Worm (Caenorhabditis elegans): Measurements from ENCODE around the gene ddx-46.

Gene ddx-46

DNA sequence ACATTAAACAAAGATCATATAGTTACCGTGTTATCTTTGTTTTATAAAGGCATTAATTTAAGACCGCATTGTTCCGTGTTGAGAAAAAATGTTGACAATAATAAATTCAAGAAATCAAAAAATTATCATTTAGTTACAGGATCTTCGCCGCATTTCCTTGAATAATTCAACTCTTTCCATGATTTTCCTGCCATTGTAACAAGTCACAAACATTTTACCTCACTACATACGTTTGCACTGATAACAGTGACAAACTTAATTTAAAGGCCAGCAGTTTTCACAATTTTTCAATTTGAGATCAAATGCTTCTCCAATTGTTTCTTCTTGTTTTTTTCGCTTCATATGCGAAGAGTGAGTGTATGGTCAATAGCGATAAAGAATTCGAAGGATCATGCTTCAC is 48.4 kb downstream of the ddx-46 start, which contains the start of gene clec-169:
TSS of gene clec-169 (plus strand) at position 301 of the 400 bp plus-strand sequence.
- TF ChIP-seq unc-62 (GFP tag; optimal IDR thresholded peaks at IDR 0.05) (no peak), flh-1 (GFP tag; optimal IDR thresholded peaks at IDR 0.05) (no peak), cnd-1 (tag; optimal IDR thresholded peaks at IDR 0.05) (no peak), mep-1 (tag; optimal IDR thresholded peaks at IDR 0.05) (no peak), unc-120 (tag; optimal IDR thresholded peaks at IDR 0.05; ENCODE audit: poor library complexity, severe bottlenecking) (no peak), drap-1 (GFP tag; optimal IDR thresholded peaks at IDR 0.05) (no peak)

DNA sequence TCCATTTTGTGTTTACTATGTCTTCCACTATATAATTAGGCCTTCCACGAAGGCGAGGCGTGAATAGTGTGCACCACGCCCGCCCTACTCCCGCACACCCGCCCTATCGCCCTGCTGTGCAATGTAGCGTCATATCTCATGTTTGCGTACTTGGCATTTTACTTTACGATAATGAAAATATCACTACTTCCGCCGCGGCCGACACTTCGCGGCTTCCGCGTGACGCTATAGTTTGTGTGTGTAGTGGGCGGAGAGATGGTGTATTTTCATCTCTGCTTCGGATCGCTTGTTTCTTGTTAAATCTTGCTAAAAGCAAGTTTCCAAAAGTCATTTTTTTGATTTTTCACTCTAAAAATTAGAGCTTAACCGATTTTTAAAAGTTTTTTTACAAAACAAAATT is 49.0 kb downstream of the ddx-46 start:
- TF ChIP-seq mls-2 (tag; optimal IDR thresholded peaks at IDR 0.05) (no peak), ztf-11 (tag; optimal IDR thresholded peaks at IDR 0.05) (no peak), nhr-28 (tag; optimal IDR thresholded peaks at IDR 0.05) (no peak), ceh-39 (tag; optimal IDR thresholded peaks at IDR 0.05) (no peak), unc-62 (GFP tag; optimal IDR thresholded peaks at IDR 0.05) (no peak), snpc-4 (tag; optimal IDR thresholded peaks at IDR 0.05) (no peak), drap-1 (GFP tag; optimal IDR thresholded peaks at IDR 0.05) (no peak), bed-3 (GFP tag; optimal IDR thresholded peaks at IDR 0.05) (no peak), nhr-76 (tag; optimal IDR thresholded peaks at IDR 0.05) (no peak), nhr-237 (tag; optimal IDR thresholded peaks at IDR 0.05) (no peak), ham-2 (GFP tag; optimal IDR thresholded peaks at IDR 0.05) (no peak), blmp-1 (tag; optimal IDR thresholded peaks at IDR 0.05) (no peak)

- TF ChIP-seq snpc-4 (tag; optimal IDR thresholded peaks at IDR 0.05) = no peak
- TF ChIP-seq drap-1 (GFP tag; optimal IDR thresholded peaks at IDR 0.05) = no peak
- no peak for TF ChIP-seq ztf-11 (tag; optimal IDR thresholded peaks at IDR 0.05)
- TF ChIP-seq pha-4 (tag; optimal IDR thresholded peaks at IDR 0.05) = no peak
- TF ChIP-seq nhr-237 (tag; optimal IDR thresholded peaks at IDR 0.05) = no peak
- no peak for TF ChIP-seq mab-5 (tag; optimal IDR thresholded peaks at IDR 0.05)
- no peak for TF ChIP-seq elt-3 (tag; optimal IDR thresholded peaks at IDR 0.05)
- TF ChIP-seq flh-1 (GFP tag; optimal IDR thresholded peaks at IDR 0.05) = no peak
- TF ChIP-seq sem-2 (GFP tag; optimal IDR thresholded peaks at IDR 0.05) = no peak
- no peak for TF ChIP-seq blmp-1 (tag; optimal IDR thresholded peaks at IDR 0.05)
- no peak for TF ChIP-seq lin-32 (GFP tag; optimal IDR thresholded peaks at IDR 0.05)
These were observed 52.7 kb downstream of the ddx-46 start, which contains the start of gene clec-168 for ce11 chrIV:1256723-1257122. Gene clec-168, plus strand, starts transcription at chrIV:1256969.

DNA sequence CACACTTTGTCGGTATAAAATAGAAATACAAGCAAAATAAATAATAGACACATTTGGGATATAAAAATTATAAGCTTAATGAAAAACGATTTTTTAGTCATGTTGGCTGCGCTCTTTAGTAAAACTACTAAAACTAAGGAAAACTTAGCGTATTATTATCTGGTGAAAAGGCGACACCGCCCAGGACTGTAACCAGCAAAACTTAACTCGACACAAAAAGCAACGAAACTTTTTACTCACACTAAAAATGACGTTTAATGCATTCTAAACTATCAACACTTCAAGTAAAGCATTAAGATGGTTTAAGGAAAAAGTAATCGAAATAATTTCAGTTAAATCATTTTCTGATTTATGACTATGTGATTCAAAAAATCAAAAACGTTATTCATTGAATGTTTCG is 53.8 kb downstream of the ddx-46 start, which contains the start of gene clec-167:
TSS of gene clec-167 (minus strand) at position 101 of the 400 bp plus-strand sequence.
- TF ChIP-seq sptf-1 (tag; optimal IDR thresholded peaks at IDR 0.05) (no peak), drap-1 (GFP tag; optimal IDR thresholded peaks at IDR 0.05) (no peak), blmp-1 (tag; optimal IDR thresholded peaks at IDR 0.05) (no peak), flh-1 (GFP tag; optimal IDR thresholded peaks at IDR 0.05) (no peak), sem-2 (GFP tag; optimal IDR thresholded peaks at IDR 0.05) (no peak), mep-1 (tag; optimal IDR thresholded peaks at IDR 0.05) (no peak), zip-8 (tag; optimal IDR thresholded peaks at IDR 0.05) (no peak), unc-39 (tag; optimal IDR thresholded peaks at IDR 0.05) (no peak), hlh-1 (tag; optimal IDR thresholded peaks at IDR 0.05) (no peak), ceh-43 (GFP tag; optimal IDR thresholded peaks at IDR 0.05) (no peak), ztf-11 (tag; optimal IDR thresholded peaks at IDR 0.05) (no peak), tbx-8 (GFP tag; optimal IDR thresholded peaks at IDR 0.05) (no peak), elt-1 (tag; optimal IDR thresholded peaks at IDR 0.05; ENCODE audit: borderline replicate concordance, insufficient read depth) (no peak), elt-3 (tag; optimal IDR thresholded peaks at IDR 0.05) (no peak)

ce11 chrIV:1251242-1251911 is 58.1 kb downstream of the ddx-46 start, which contains the start of the genes clec-166 and F38A1.6:
Gene clec-166, minus strand, starts transcription at chrIV:1251342.
Gene F38A1.6, plus strand, starts transcription at chrIV:1251861.
- TF ChIP-seq zip-8 (tag; optimal IDR thresholded peaks at IDR 0.05) (no peak), blmp-1 (tag; optimal IDR thresholded peaks at IDR 0.05) (no peak), lin-32 (GFP tag; optimal IDR thresholded peaks at IDR 0.05) (no peak), elt-1 (tag; optimal IDR thresholded peaks at IDR 0.05; ENCODE audit: borderline replicate concordance, insufficient read depth) (no peak), hlh-1 (tag; optimal IDR thresholded peaks at IDR 0.05) (no peak), nhr-12 (tag; optimal IDR thresholded peaks at IDR 0.05) (no peak), nhr-2 (tag; optimal IDR thresholded peaks at IDR 0.05) (no peak), tbx-8 (GFP tag; optimal IDR thresholded peaks at IDR 0.05) (no peak), ces-1 (GFP tag; optimal IDR thresholded peaks at IDR 0.05) (no peak), drap-1 (GFP tag; optimal IDR thresholded peaks at IDR 0.05) (no peak), pha-4 (tag; optimal IDR thresholded peaks at IDR 0.05) (no peak)
